Worm (Caenorhabditis elegans): ENCODE data around the gene srg-53.

ce11 chrV:903460-903859, 24.2 kb downstream of the srg-53 start, which contains the start of gene fmo-5:
- TF ChIP-seq snpc-4 (tag; optimal IDR thresholded peaks at IDR 0.05): no peak
- TF ChIP-seq elt-3 (tag; optimal IDR thresholded peaks at IDR 0.05): peak in 3 of 6 experiments; percentile 18 to 60 (median 42)

All from whole organism, L1 larva.